Worm (Caenorhabditis elegans): Measurements from ENCODE around the gene F35H8.4.

F35H8.4 gene

ce11 chrII:9553179-9553578, 6.7 kb downstream of the F35H8.4 start, which contains the start of gene F35H8.1:
Gene F35H8.1 (minus strand): TSS chrII:9553279.
- TF ChIP-seq egl-13 (tag; optimal IDR thresholded peaks at IDR 0.05): no peak
- no peak for TF ChIP-seq sup-37 (GFP tag; optimal IDR thresholded peaks at IDR 0.05)
- no peak for TF ChIP-seq ceh-8 (GFP tag; optimal IDR thresholded peaks at IDR 0.05)
- TF ChIP-seq rnt-1 (tag; optimal IDR thresholded peaks at IDR 0.05): no peak
- no peak for TF ChIP-seq pag-3 (tag; optimal IDR thresholded peaks at IDR 0.05; ENCODE audit: borderline replicate concordance, insufficient read depth)
- no peak for TF ChIP-seq tlp-1 (tag; optimal IDR thresholded peaks at IDR 0.05)
- TF ChIP-seq alr-1 (tag; optimal IDR thresholded peaks at IDR 0.05; ENCODE audit: borderline replicate concordance): no peak
- no peak for TF ChIP-seq vab-15 (tag; optimal IDR thresholded peaks at IDR 0.05)
- TF ChIP-seq fkh-10 (GFP tag; optimal IDR thresholded peaks at IDR 0.05): no peak
- TF ChIP-seq lin-15B (tag; optimal IDR thresholded peaks at IDR 0.05): no peak
- TF ChIP-seq lin-39 (tag; optimal IDR thresholded peaks at IDR 0.05): no peak
- no peak for TF ChIP-seq zip-4 (GFP tag; optimal IDR thresholded peaks at IDR 0.05)
- TF ChIP-seq nhr-19 (GFP tag; conservative IDR thresholded peaks at IDR 0.05): no peak
- TF ChIP-seq hlh-4 (tag; optimal IDR thresholded peaks at IDR 0.05): no peak
- TF ChIP-seq elt-3 (tag; optimal IDR thresholded peaks at IDR 0.05): no peak
- no peak for TF ChIP-seq jun-1 (tag; optimal IDR thresholded peaks at IDR 0.05)
- TF ChIP-seq unc-86 (tag; optimal IDR thresholded peaks at IDR 0.05): no peak

- TF ChIP-seq lin-13 (GFP tag; optimal IDR thresholded peaks at IDR 0.05) (no peak), efl-1 (optimal IDR thresholded peaks at IDR 0.05) (no peak), efl-1 (GFP tag; optimal IDR thresholded peaks at IDR 0.05 in 1 of 2) (peak in 1 of 2 experiments; percentile 43)
These were observed 8.3 kb downstream of the F35H8.4 start, which contains the start of gene F35H8.12 for ce11 chrII:9551536-9551935. Gene F35H8.12 (plus strand): TSS chrII:9551836.

ce11 chrII:9550718-9551117, 9.1 kb downstream of the F35H8.4 start, which contains the start of gene sra-6:
Gene sra-6 (minus strand): TSS chrII:9550818.
- no peak for TF ChIP-seq egl-27 (tag; optimal IDR thresholded peaks at IDR 0.05)
- no peak for TF ChIP-seq unc-86 (tag; optimal IDR thresholded peaks at IDR 0.05)
- no peak for TF ChIP-seq efl-3 (GFP tag; optimal IDR thresholded peaks at IDR 0.05)
- TF ChIP-seq lin-14 (GFP tag; optimal IDR thresholded peaks at IDR 0.05): no peak
- TF ChIP-seq ces-1 (GFP tag; optimal IDR thresholded peaks at IDR 0.05): no peak
- no peak for TF ChIP-seq unc-62 (GFP tag; optimal IDR thresholded peaks at IDR 0.05)

DNA sequence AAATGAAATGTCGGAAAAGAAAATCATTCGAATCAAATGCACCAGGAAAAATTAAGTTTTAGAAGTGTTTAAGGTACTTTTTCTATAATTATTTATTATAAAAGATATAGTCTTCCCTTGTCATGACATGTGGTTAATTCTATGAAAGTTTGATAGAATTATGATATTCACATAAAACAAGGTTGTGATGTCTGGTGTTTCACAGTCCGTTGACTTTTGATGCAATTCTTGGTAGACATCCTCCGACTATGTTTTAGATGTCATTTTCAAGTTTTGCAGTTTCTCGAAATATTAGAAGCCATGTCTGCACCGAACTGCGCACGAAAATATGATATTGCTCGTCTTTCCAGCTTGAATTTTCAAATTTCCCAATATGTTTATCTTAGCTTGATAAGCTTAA, 15.4 kb downstream of the F35H8.4 start, which contains the start of gene sra-7:
sra-7 (plus strand) TSS at position 301 of the 400 bp plus-strand sequence.
- TF ChIP-seq mef-2 (tag; optimal IDR thresholded peaks at IDR 0.05): no peak
- TF ChIP-seq fkh-8 (tag; optimal IDR thresholded peaks at IDR 0.05): peak; percentile 10

DNA sequence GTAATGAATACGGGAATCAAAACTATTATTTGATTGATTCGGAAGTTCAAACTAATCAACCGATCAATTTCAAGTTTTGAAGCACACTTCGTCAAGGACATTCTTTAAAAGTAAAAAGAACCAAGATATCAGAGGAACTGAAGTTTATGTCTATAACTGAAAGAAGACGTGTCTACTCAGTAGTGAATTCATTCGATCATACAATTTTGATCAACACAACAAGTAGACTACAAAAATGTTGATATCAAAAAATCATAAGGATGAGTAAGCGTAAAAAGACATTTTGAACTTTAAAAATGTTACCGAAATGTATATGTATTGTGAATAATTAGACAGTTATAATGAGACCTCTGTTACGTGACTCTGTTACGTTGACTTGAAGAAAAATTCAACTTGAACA, 17.0 kb downstream of the F35H8.4 start, which contains the start of gene sra-4:
sra-4 (minus strand) TSS at position 101 of the 400 bp plus-strand sequence.
- no peak for TF ChIP-seq tbx-2 (tag; optimal IDR thresholded peaks at IDR 0.05)
- no peak for TF ChIP-seq swsn-7 (tag; optimal IDR thresholded peaks at IDR 0.05)
- no peak for TF ChIP-seq nhr-77 (tag; optimal IDR thresholded peaks at IDR 0.05)
- TF ChIP-seq zag-1 (tag; optimal IDR thresholded peaks at IDR 0.05): no peak
- no peak for TF ChIP-seq nhr-76 (tag; optimal IDR thresholded peaks at IDR 0.05)
- TF ChIP-seq aly-2 (tag; optimal IDR thresholded peaks at IDR 0.05): no peak
- TF ChIP-seq isw-1 (GFP tag; IDR thresholded peaks at IDR 0.05): no peak
- no peak for TF ChIP-seq sup-37 (GFP tag; optimal IDR thresholded peaks at IDR 0.05)
- no peak for TF ChIP-seq mep-1 (tag; optimal IDR thresholded peaks at IDR 0.05)
- no peak for TF ChIP-seq nhr-237 (tag; optimal IDR thresholded peaks at IDR 0.05)
